Fruit fly (Drosophila melanogaster) whole organism, wandering third instar larva: Measurements from ENCODE around the gene CG1024.

Experiments
- Abd-B ChIP-seq: fragments of >200 bp; optimal IDR thresholded peaks from 2 replicates; lab custom pipeline; 2017; ENCODE audit warnings: missing biosample characterization, missing genetic modification characterization
- Dfd ChIP-seq: fragments of >200 bp; optimal IDR thresholded peaks from 2 replicates; lab custom pipeline; 2017; ENCODE audit warnings: missing biosample characterization, missing genetic modification characterization
- Hnf4 ChIP-seq: fragments of 200-800 bp; sonication (Bioruptor generic); optimal IDR thresholded peaks from 2 replicates; lab custom pipeline; 2016; ENCODE audit warnings: missing biosample characterization, mild to moderate bottlenecking, missing genetic modification characterization
- Hr78 ChIP-seq: fragments of >200 bp; optimal IDR thresholded peaks from 2 replicates; lab custom pipeline; 2017; ENCODE audit warnings: missing biosample characterization, missing genetic modification characterization
- Mio ChIP-seq: sonication (Bioruptor generic); optimal IDR thresholded peaks from 2 replicates; lab custom pipeline; 2016; ENCODE audit warnings: missing biosample characterization, missing genetic modification characterization
- OdsH ChIP-seq: fragments of 200-800 bp; sonication (Bioruptor generic); optimal IDR thresholded peaks from 2 replicates; lab custom pipeline; 2016; ENCODE audit warnings: missing biosample characterization, mild to moderate bottlenecking, missing genetic modification characterization
- ey ChIP-seq: fragments of 200-800 bp; sonication (Bioruptor generic); optimal IDR thresholded peaks from 2 replicates; lab custom pipeline; 2016; ENCODE audit warnings: missing biosample characterization, missing genetic modification characterization
- pan ChIP-seq: fragments of >200 bp; optimal IDR thresholded peaks from 2 replicates; lab custom pipeline; 2017
- psq ChIP-seq: fragments of 200-800 bp; sonication (Bioruptor generic); optimal IDR thresholded peaks from 3 replicates; lab custom pipeline; 2017; ENCODE audit warnings: missing biosample characterization, mild to moderate bottlenecking, missing genetic modification characterization, moderate library complexity
- usp ChIP-seq: fragments of >200 bp; optimal IDR thresholded peaks from 2 replicates; lab custom pipeline; 2017; ENCODE audit warnings: missing biosample characterization, missing genetic modification characterization

- TF ChIP-seq Hr78 (GFP tag; lab: Kevin White, UChicago), result no peak
- no peak for TF ChIP-seq Mio
- TF ChIP-seq OdsH (GFP tag; lab: Kevin White, UChicago), result no peak
- no peak for TF ChIP-seq usp (GFP tag; lab: Kevin White, UChicago)
- TF ChIP-seq Dfd, result no peak
- TF ChIP-seq psq (GFP tag; lab: Kevin White, UChicago), result peak; percentile 76
- no peak for TF ChIP-seq Abd-B
- no peak for TF ChIP-seq Hnf4 (GFP tag; lab: Kevin White, UChicago)
- no peak for TF ChIP-seq ey
- no peak for TF ChIP-seq pan (lab: Kevin White, UChicago)
Measured at dm6 chr3R:6426173-6426899, 46.2 kb upstream of the CG1024 start.
